Worm (Caenorhabditis elegans) whole organism, mixed stage, embryonic: ENCODE data around the gene F28G4.3.

ENCODE experiments used
- M03D4.4 ChIP-seq: sonication (generic microtip); optimal IDR thresholded peaks from 2 replicates; lab custom pipeline; 2017; ENCODE audit warnings: mild to moderate bottlenecking, missing genetic modification characterization, missing compliant biosample characterization
- blmp-1 ChIP-seq: fragments of 150-350 bp; optimal IDR thresholded peaks from 2 replicates; lab custom pipeline; 2014; ENCODE audit warnings: missing biosample characterization, missing genetic modification characterization
- ceh-39 ChIP-seq: fragments of 150-350 bp; optimal IDR thresholded peaks from 2 replicates; lab custom pipeline; 2014; ENCODE audit warnings: missing biosample characterization, missing genetic modification characterization
- ceh-83 ChIP-seq: fragments of 200-800 bp; sonication (Bioruptor generic); optimal IDR thresholded peaks from 2 replicates; lab custom pipeline; 2018; ENCODE audit warnings: mild to moderate bottlenecking, missing genetic modification characterization, missing compliant biosample characterization
- ces-1 ChIP-seq: fragments of 150-350 bp; optimal IDR thresholded peaks from 2 replicates; lab custom pipeline; 2014; ENCODE audit warnings: missing biosample characterization, missing genetic modification reagents, missing genetic modification characterization
- cnd-1 ChIP-seq: fragments of 200-800 bp; sonication (Bioruptor generic); optimal IDR thresholded peaks from 2 replicates; lab custom pipeline; 2018; ENCODE audit warnings: mild to moderate bottlenecking, missing genetic modification characterization, missing compliant biosample characterization
- drap-1 ChIP-seq: fragments of 200-800 bp; sonication (Bioruptor generic); optimal IDR thresholded peaks from 3 replicates; lab custom pipeline; 2018; ENCODE audit warnings: mild to moderate bottlenecking, missing genetic modification characterization, missing compliant biosample characterization
- elt-1 ChIP-seq: sonication (generic microtip); optimal IDR thresholded peaks from 2 replicates; lab custom pipeline; 2017; ENCODE audit warnings: missing genetic modification characterization, mild to moderate bottlenecking, missing compliant biosample characterization, antibody characterized with exemption, moderate library complexity, borderline replicate concordance; ENCODE audit not compliant: insufficient read depth
- elt-3 ChIP-seq: fragments of 150-350 bp; optimal IDR thresholded peaks from 2 replicates; lab custom pipeline; 2014; ENCODE audit warnings: missing biosample characterization, missing genetic modification characterization
- flh-1 ChIP-seq: fragments of 200-800 bp; sonication (Bioruptor generic); optimal IDR thresholded peaks from 2 replicates; lab custom pipeline; 2018; ENCODE audit warnings: mild to moderate bottlenecking, missing genetic modification characterization, moderate library complexity, missing compliant biosample characterization
- ham-2 ChIP-seq: fragments of 200-800 bp; sonication (Bioruptor generic); optimal IDR thresholded peaks from 2 replicates; lab custom pipeline; 2018; ENCODE audit warnings: mild to moderate bottlenecking, missing genetic modification characterization, missing compliant biosample characterization
- hlh-1 ChIP-seq: fragments of 150-350 bp; optimal IDR thresholded peaks from 2 replicates; lab custom pipeline; 2014; ENCODE audit warnings: missing biosample characterization, missing genetic modification reagents, missing genetic modification characterization
- lin-13 ChIP-seq: fragments of 150-350 bp; optimal IDR thresholded peaks from 2 replicates; lab custom pipeline; 2014; ENCODE audit warnings: missing biosample characterization, missing genetic modification characterization
- lin-32 ChIP-seq: fragments of 200-800 bp; sonication (Bioruptor generic); optimal IDR thresholded peaks from 2 replicates; lab custom pipeline; 2018; ENCODE audit warnings: mild to moderate bottlenecking, missing genetic modification characterization, missing compliant biosample characterization
- lsy-2 ChIP-seq: fragments of 150-350 bp; optimal IDR thresholded peaks from 2 replicates; lab custom pipeline; 2014; ENCODE audit warnings: missing biosample characterization, missing genetic modification characterization
- mab-5 ChIP-seq: fragments of 150-350 bp; optimal IDR thresholded peaks from 2 replicates; lab custom pipeline; 2014; ENCODE audit warnings: missing biosample characterization, missing genetic modification characterization
- mep-1 ChIP-seq: fragments of 150-350 bp; optimal IDR thresholded peaks from 2 replicates; lab custom pipeline; 2017; ENCODE audit warnings: missing biosample characterization, missing genetic modification reagents, missing genetic modification characterization, inconsistent platforms
- mls-2 ChIP-seq: sonication (generic microtip); optimal IDR thresholded peaks from 2 replicates; lab custom pipeline; 2016; ENCODE audit warnings: mild to moderate bottlenecking, missing genetic modification characterization, moderate library complexity, missing compliant biosample characterization
- nhr-12 ChIP-seq: fragments of 150-350 bp; optimal IDR thresholded peaks from 2 replicates; lab custom pipeline; 2014; ENCODE audit warnings: missing biosample characterization, missing genetic modification characterization
- nhr-2 ChIP-seq: fragments of 150-350 bp; optimal IDR thresholded peaks from 2 replicates; lab custom pipeline; 2014; ENCODE audit warnings: missing biosample characterization, missing genetic modification characterization
- nhr-237 ChIP-seq: fragments of 150-350 bp; optimal IDR thresholded peaks from 2 replicates; lab custom pipeline; 2014; ENCODE audit warnings: missing biosample characterization, missing genetic modification characterization
- nhr-28 ChIP-seq: fragments of 150-350 bp; optimal IDR thresholded peaks from 2 replicates; lab custom pipeline; 2014; ENCODE audit warnings: missing biosample characterization, missing genetic modification characterization
- nhr-76 ChIP-seq: sonication (generic microtip); optimal IDR thresholded peaks from 2 replicates; lab custom pipeline; 2017; ENCODE audit warnings: missing biosample characterization, missing genetic modification characterization
- pha-4 ChIP-seq: fragments of 150-350 bp; optimal IDR thresholded peaks from 2 replicates; lab custom pipeline; 2018; ENCODE audit warnings: missing biosample characterization, missing genetic modification reagents, missing genetic modification characterization
- sem-2 ChIP-seq: fragments of 200-800 bp; sonication (Bioruptor generic); optimal IDR thresholded peaks from 2 replicates; lab custom pipeline; 2018; ENCODE audit warnings: mild to moderate bottlenecking, missing genetic modification characterization, missing compliant biosample characterization
- snpc-4 ChIP-seq: fragments of 150-350 bp; optimal IDR thresholded peaks from 2 replicates; lab custom pipeline; 2014; ENCODE audit warnings: missing biosample characterization, missing genetic modification characterization
- sptf-1 ChIP-seq: sonication (generic microtip); optimal IDR thresholded peaks from 2 replicates; lab custom pipeline; 2017; ENCODE audit warnings: mild to moderate bottlenecking, missing genetic modification characterization, moderate library complexity, missing compliant biosample characterization
- unc-39 ChIP-seq: fragments of 150-350 bp; optimal IDR thresholded peaks from 2 replicates; lab custom pipeline; 2014; ENCODE audit warnings: missing biosample characterization, missing genetic modification characterization
- unc-62 ChIP-seq: fragments of 150-350 bp; optimal IDR thresholded peaks from 2 replicates; lab custom pipeline; 2014; ENCODE audit warnings: missing biosample characterization, missing genetic modification reagents, missing genetic modification characterization
- zip-8 ChIP-seq: fragments of 150-350 bp; optimal IDR thresholded peaks from 2 replicates; lab custom pipeline; 2014; ENCODE audit warnings: missing biosample characterization, missing genetic modification characterization
- ztf-11 ChIP-seq: fragments of 150-350 bp; optimal IDR thresholded peaks from 2 replicates; lab custom pipeline; 2014; ENCODE audit warnings: missing biosample characterization, missing genetic modification characterization

F28G4.3 gene

DNA sequence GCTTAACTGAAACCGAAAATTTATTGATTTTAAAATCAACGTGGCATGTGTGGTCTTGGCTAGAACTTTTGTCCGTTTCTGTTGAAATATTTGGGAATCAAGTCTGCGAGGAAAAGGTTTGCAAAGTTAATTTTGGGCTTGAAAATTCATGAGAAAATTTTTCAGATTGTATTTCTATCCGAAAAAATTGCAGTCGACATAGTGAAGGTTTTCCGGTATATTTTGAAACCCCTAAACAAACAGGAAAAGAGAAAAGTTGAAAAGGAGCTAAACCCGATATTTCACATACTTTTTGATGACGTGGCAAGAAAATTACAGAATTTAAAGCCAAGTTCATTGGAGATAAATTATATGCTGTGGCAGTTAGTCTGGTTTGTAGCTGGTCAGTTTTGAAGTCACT, 27.8 kb downstream of the F28G4.3 start, which contains the start of gene nhr-127:
Gene nhr-127 (plus strand): TSS at position 301 of the 400 bp plus-strand sequence.
- TF ChIP-seq ceh-83 (no peak), unc-62 (GFP tag; lab: Kevin White, UChicago) (no peak), drap-1 (GFP tag; lab: Kevin White, UChicago) (no peak), mls-2 (no peak), blmp-1 (tag; lab: Kevin White, UChicago) (no peak), nhr-76 (tag; lab: Kevin White, UChicago) (no peak), lin-13 (tag; lab: Kevin White, UChicago) (no peak), mab-5 (tag; lab: Kevin White, UChicago) (no peak), elt-1 (tag; lab: Kevin White, UChicago) (no peak), nhr-237 (tag; lab: Kevin White, UChicago) (no peak)

DNA sequence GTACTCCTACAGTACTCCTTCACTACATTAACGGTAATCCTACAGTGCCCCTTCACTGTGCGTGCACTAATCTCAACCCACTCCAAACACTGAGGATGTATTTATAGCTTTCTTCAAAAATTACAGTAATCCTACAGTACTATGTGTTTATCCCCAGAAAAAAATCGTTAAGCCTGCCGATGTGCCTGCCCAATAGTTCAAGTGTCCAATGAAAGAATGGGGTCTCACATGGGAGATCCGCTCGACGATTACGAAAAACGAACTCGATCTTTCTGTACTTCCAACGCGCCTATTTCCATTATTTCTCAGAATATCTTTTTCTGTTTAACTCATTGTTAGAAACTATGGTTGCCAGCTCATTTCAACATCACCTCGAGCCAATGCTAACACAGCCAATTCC, 29.4 kb downstream of the F28G4.3 start, which contains the start of gene nhr-218:
Gene nhr-218 (plus strand): TSS at position 301 of the 400 bp plus-strand sequence.
- TF ChIP-seq blmp-1 (tag; lab: Kevin White, UChicago) (no peak), unc-62 (GFP tag; lab: Kevin White, UChicago) (no peak), mab-5 (tag; lab: Kevin White, UChicago) (no peak), zip-8 (tag; lab: Kevin White, UChicago) (no peak), nhr-12 (tag; lab: Kevin White, UChicago) (no peak), nhr-237 (tag; lab: Kevin White, UChicago) (no peak), unc-39 (tag; lab: Kevin White, UChicago) (no peak), mls-2 (no peak), lin-13 (tag; lab: Kevin White, UChicago) (no peak), elt-1 (tag; lab: Kevin White, UChicago) (no peak), ceh-83 (no peak), nhr-76 (tag; lab: Kevin White, UChicago) (no peak), lsy-2 (tag; lab: Kevin White, UChicago) (no peak), elt-3 (tag; lab: Kevin White, UChicago) (no peak)

ce11 chrV:16256395-16256794, 31.1 kb downstream of the F28G4.3 start, which contains the start of gene bgnt-1.3:
TSS of gene bgnt-1.3 (minus strand) at chrV:16256495.
- TF ChIP-seq lin-32 (GFP tag; lab: Kevin White, UChicago), result no peak
- TF ChIP-seq nhr-12 (tag; lab: Kevin White, UChicago), result no peak
- no peak for TF ChIP-seq lsy-2 (tag; lab: Kevin White, UChicago)
- TF ChIP-seq sem-2 (GFP tag; lab: Kevin White, UChicago), result no peak
- TF ChIP-seq lin-13 (tag; lab: Kevin White, UChicago), result no peak

ce11 chrV:16253687-16254086, 33.8 kb downstream of the F28G4.3 start, which contains the start of gene gcy-20:
TSS of gene gcy-20 (minus strand) at chrV:16253787.
- TF ChIP-seq blmp-1 (tag; lab: Kevin White, UChicago) (no peak), unc-62 (GFP tag; lab: Kevin White, UChicago) (no peak), zip-8 (tag; lab: Kevin White, UChicago) (no peak), ceh-83 (no peak), snpc-4 (tag; lab: Kevin White, UChicago) (no peak), elt-3 (tag; lab: Kevin White, UChicago) (no peak), ces-1 (GFP tag; lab: Kevin White, UChicago) (no peak), pha-4 (tag; lab: Kevin White, UChicago) (no peak), nhr-2 (tag; lab: Kevin White, UChicago) (no peak), hlh-1 (tag; lab: Kevin White, UChicago) (no peak), nhr-28 (tag; lab: Kevin White, UChicago) (no peak), lin-13 (tag; lab: Kevin White, UChicago) (no peak), ceh-39 (tag; lab: Kevin White, UChicago) (no peak), nhr-76 (tag; lab: Kevin White, UChicago) (no peak)

DNA sequence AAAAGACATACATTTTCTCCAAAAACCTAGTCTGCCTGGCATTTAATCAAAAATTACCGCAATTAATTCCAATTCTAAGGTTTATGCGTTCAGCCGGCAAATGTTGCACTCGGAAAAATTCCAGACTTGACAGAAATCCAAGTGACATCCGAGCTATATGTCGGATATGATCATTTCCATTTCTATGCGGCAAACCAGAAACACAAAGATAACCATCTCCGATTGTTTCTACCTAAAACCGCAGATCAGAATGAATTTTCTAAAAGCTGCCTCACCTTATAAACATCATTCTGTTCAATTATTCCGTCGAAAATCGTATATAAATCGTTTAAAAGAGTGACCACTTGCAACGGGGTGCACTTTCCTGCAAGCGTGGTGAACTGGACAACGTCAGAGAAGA, 38.4 kb downstream of the F28G4.3 start:
- TF ChIP-seq zip-8 (tag; lab: Kevin White, UChicago), result no peak
- no peak for TF ChIP-seq nhr-76 (tag; lab: Kevin White, UChicago)
- peak; percentile 52 for TF ChIP-seq elt-1 (tag; lab: Kevin White, UChicago)
- TF ChIP-seq ham-2 (GFP tag; lab: Kevin White, UChicago), result no peak

- TF ChIP-seq hlh-1 (tag; lab: Kevin White, UChicago), result no peak
- no peak for TF ChIP-seq ceh-39 (tag; lab: Kevin White, UChicago)
- TF ChIP-seq drap-1 (GFP tag; lab: Kevin White, UChicago), result no peak
- no peak for TF ChIP-seq snpc-4 (tag; lab: Kevin White, UChicago)
- TF ChIP-seq ceh-83, result no peak
- no peak for TF ChIP-seq cnd-1 (tag; lab: Kevin White, UChicago)
- TF ChIP-seq lin-13 (tag; lab: Kevin White, UChicago), result no peak
- TF ChIP-seq elt-3 (tag; lab: Kevin White, UChicago), result no peak
- TF ChIP-seq mep-1 (tag; lab: Kevin White, UChicago), result no peak
- no peak for TF ChIP-seq mls-2
- TF ChIP-seq M03D4.4 (tag; lab: Kevin White, UChicago), result no peak
- no peak for TF ChIP-seq unc-39 (tag; lab: Kevin White, UChicago)
- TF ChIP-seq sptf-1 (tag; lab: Kevin White, UChicago), result no peak
- TF ChIP-seq nhr-76 (tag; lab: Kevin White, UChicago), result no peak
- TF ChIP-seq nhr-2 (tag; lab: Kevin White, UChicago), result no peak
- TF ChIP-seq lin-32 (GFP tag; lab: Kevin White, UChicago), result no peak
- TF ChIP-seq flh-1, result no peak
- no peak for TF ChIP-seq nhr-28 (tag; lab: Kevin White, UChicago)
- no peak for TF ChIP-seq lsy-2 (tag; lab: Kevin White, UChicago)
- TF ChIP-seq ztf-11, result no peak
These were observed 40.9 kb downstream of the F28G4.3 start, which contains the start of gene srh-95 for ce11 chrV:16246579-16246978. TSS of gene srh-95 (plus strand) at chrV:16246879.
